Worm (Caenorhabditis elegans): Measurements from ENCODE around the gene hdl-2.

- TF ChIP-seq T22C8.4 (GFP tag; IDR thresholded peaks at IDR 0.05) (no peak), ref-1 (GFP tag; conservative IDR thresholded peaks at IDR 0.05) (no peak), tab-1 (GFP tag; IDR thresholded peaks at IDR 0.05) (no peak), cog-1 (tag; optimal IDR thresholded peaks at IDR 0.05) (no peak), med-1 (GFP tag; optimal IDR thresholded peaks at IDR 0.05; ENCODE audit: insufficient read depth) (no peak), flt-1 (GFP tag; IDR thresholded peaks at IDR 0.05) (no peak), ztf-23 (GFP tag; IDR thresholded peaks at IDR 0.05) (no peak)
These were observed 28.0 kb upstream of the hdl-2 start for ce11 chrIV:8845922-8846321.

Measured in whole organism, midembryonic.